Fruit fly (Drosophila melanogaster) whole organism, embryonic: ENCODE measurements around the gene CG14105.

Experiments used
- Asciz ChIP-seq: fragments of 200-800 bp; sonication (Bioruptor generic); optimal IDR thresholded peaks from 2 replicates; lab custom pipeline; 2017; ENCODE audit warnings: missing biosample characterization, mild to moderate bottlenecking, missing genetic modification characterization, missing genetic modification reagents
- CG10431 ChIP-seq: fragments of 200-800 bp; sonication (Bioruptor generic); optimal IDR thresholded peaks from 3 replicates; lab custom pipeline; 2018; ENCODE audit warnings: missing biosample characterization, mild to moderate bottlenecking, missing genetic modification characterization
- CG10543 ChIP-seq: fragments of 200-800 bp; sonication (Bioruptor generic); optimal IDR thresholded peaks from 3 replicates; lab custom pipeline; 2017; ENCODE audit warnings: missing biosample characterization, mild to moderate bottlenecking, missing genetic modification characterization, moderate library complexity
- CG11085 ChIP-seq: fragments of 200-800 bp; sonication (Bioruptor generic); IDR thresholded peaks from 2 replicates; pipeline ENCODE4 v1.3.6; 2022; ENCODE audit warnings: missing biosample characterization, missing genetic modification characterization
- CG11695 ChIP-seq: fragments of 200-800 bp; sonication (Bioruptor generic); IDR thresholded peaks from 3 replicates; pipeline ENCODE4 v1.3.6; 2022; ENCODE audit warnings: missing biosample characterization, missing genetic modification characterization
- CG12744 ChIP-seq: fragments of 200-800 bp; sonication (Bioruptor generic); optimal IDR thresholded peaks from 2 replicates; lab custom pipeline; 2016; ENCODE audit warnings: missing biosample characterization, missing genetic modification characterization
- CG13296 ChIP-seq: fragments of 200-800 bp; sonication (Bioruptor generic); optimal IDR thresholded peaks from 3 replicates; lab custom pipeline; 2018; ENCODE audit warnings: missing biosample characterization, mild to moderate bottlenecking, missing genetic modification characterization
- CG14860 ChIP-seq: fragments of 200-800 bp; sonication (Bioruptor generic); IDR thresholded peaks from 3 replicates; pipeline ENCODE4 v1.3.6; 2022; ENCODE audit warnings: missing biosample characterization, missing genetic modification characterization; ENCODE audit not compliant: partially characterized antibody
- CG17912 ChIP-seq: fragments of 200-800 bp; sonication (Bioruptor generic); optimal IDR thresholded peaks from 2 replicates; lab custom pipeline; 2018; ENCODE audit warnings: missing biosample characterization, mild to moderate bottlenecking, missing genetic modification characterization
- CG18011 ChIP-seq: fragments of 200-800 bp; sonication (Bioruptor generic); optimal IDR thresholded peaks from 2 replicates; lab custom pipeline; 2017; ENCODE audit warnings: missing biosample characterization, missing genetic modification characterization, mild to moderate bottlenecking, moderate library complexity, missing genotype
- CG2199 ChIP-seq: fragments of 200-800 bp; sonication (Bioruptor generic); IDR thresholded peaks from 3 replicates; pipeline ENCODE4 v1.3.6; 2022; ENCODE audit warnings: missing biosample characterization, missing genetic modification characterization
- CG4424 ChIP-seq: fragments of 200-800 bp; sonication (Bioruptor generic); optimal IDR thresholded peaks from 3 replicates; lab custom pipeline; 2016; ENCODE audit warnings: missing biosample characterization, missing genetic modification characterization
- CG4730 ChIP-seq: fragments of 200-800 bp; sonication (Bioruptor generic); IDR thresholded peaks from 2 replicates; pipeline ENCODE4 v1.3.6; 2022; ENCODE audit warnings: missing biosample characterization, missing genetic modification characterization
- CG5953 ChIP-seq: fragments of 200-800 bp; sonication (Bioruptor generic); IDR thresholded peaks from 2 replicates; pipeline ENCODE4 v1.3.6; 2022; ENCODE audit warnings: missing biosample characterization, missing genetic modification characterization
- CG6254 ChIP-seq: fragments of 200-800 bp; sonication (Bioruptor generic); optimal IDR thresholded peaks from 3 replicates; lab custom pipeline; 2017; ENCODE audit warnings: mild to moderate bottlenecking, missing biosample characterization, missing genetic modification reagents, missing genetic modification characterization
- CG7745 ChIP-seq: fragments of 200-800 bp; sonication (Bioruptor generic); optimal IDR thresholded peaks from 2 replicates; lab custom pipeline; 2018; ENCODE audit warnings: missing biosample characterization, mild to moderate bottlenecking, missing genetic modification characterization, moderate library complexity
- CG8765 ChIP-seq: fragments of 200-800 bp; sonication (Bioruptor generic); IDR thresholded peaks from 2 replicates; pipeline ENCODE4 v1.3.6; 2022; ENCODE audit warnings: missing biosample characterization, missing genetic modification characterization
- CG9797 ChIP-seq: fragments of 200-800 bp; sonication (Bioruptor generic); optimal IDR thresholded peaks from 3 replicates; lab custom pipeline; 2018; ENCODE audit warnings: missing biosample characterization, mild to moderate bottlenecking, missing genetic modification characterization
- CG9817 ChIP-seq: fragments of 200-800 bp; sonication (Bioruptor generic); optimal IDR thresholded peaks from 2 replicates; lab custom pipeline; 2018; ENCODE audit warnings: missing biosample characterization, mild to moderate bottlenecking, missing genetic modification characterization, moderate library complexity
- CG9932 ChIP-seq: fragments of 200-800 bp; sonication (Bioruptor generic); IDR thresholded peaks from 2 replicates; pipeline ENCODE4 v1.3.6; 2022; ENCODE audit warnings: missing biosample characterization, missing genetic modification characterization
- CoRest ChIP-seq: fragments of 200-800 bp; sonication (Bioruptor generic); optimal IDR thresholded peaks from 3 replicates; lab custom pipeline; 2018; ENCODE audit warnings: missing biosample characterization, mild to moderate bottlenecking, missing genetic modification characterization, moderate library complexity
- Dip3 ChIP-seq: fragments of 200-800 bp; sonication (Bioruptor generic); optimal IDR thresholded peaks from 3 replicates; lab custom pipeline; 2016; ENCODE audit warnings: missing biosample characterization, missing genetic modification characterization
- Dref ChIP-seq: fragments of 200-800 bp; sonication (Bioruptor generic); IDR thresholded peaks from 2 replicates; pipeline ENCODE4 v1.3.6; 2022; ENCODE audit warnings: missing biosample characterization, missing genetic modification characterization
- GATAe ChIP-seq: fragments of 200-800 bp; sonication (Bioruptor generic); conservative IDR thresholded peaks from 2 replicates; pipeline ENCODE4 v1.3.6; 2022; ENCODE audit warnings: missing biosample characterization, missing genetic modification characterization
- HHEX ChIP-seq: fragments of 200-800 bp; sonication (Bioruptor generic); optimal IDR thresholded peaks from 3 replicates; lab custom pipeline; 2017; ENCODE audit warnings: missing biosample characterization, mild to moderate bottlenecking, missing genetic modification characterization, missing genetic modification reagents
- HLH54F ChIP-seq: fragments of 200-800 bp; sonication (Bioruptor generic); optimal IDR thresholded peaks from 3 replicates; lab custom pipeline; 2016; ENCODE audit warnings: missing biosample characterization, missing genetic modification characterization
- Hr78 ChIP-seq, 2 experiments: fragments of 200-800 bp in 1 of 2; fragments of >200 bp in 1 of 2; sonication (Bioruptor generic) in 1 of 2; optimal IDR thresholded peaks; 2 replicates each; lab custom pipeline; 2017 to 2019; ENCODE audit warnings: missing biosample characterization in 2 of 2, missing genetic modification characterization in 2 of 2, mild to moderate bottlenecking in 1 of 2, moderate library complexity in 1 of 2
- Hsf ChIP-seq: fragments of 200-800 bp; sonication (Bioruptor generic); optimal IDR thresholded peaks from 3 replicates; lab custom pipeline; 2016; ENCODE audit warnings: missing biosample characterization, missing genetic modification characterization
- Mad ChIP-seq: fragments of 200-800 bp; sonication (Bioruptor generic); optimal IDR thresholded peaks from 2 replicates; lab custom pipeline; 2016; ENCODE audit warnings: missing biosample characterization, missing genetic modification characterization
- Optix ChIP-seq: fragments of 200-800 bp; sonication (Bioruptor generic); IDR thresholded peaks from 3 replicates; pipeline ENCODE4 v1.3.6; 2022; ENCODE audit warnings: missing biosample characterization, missing genetic modification characterization
- PHDP ChIP-seq: fragments of 200-800 bp; sonication (Bioruptor generic); optimal IDR thresholded peaks from 3 replicates; lab custom pipeline; 2018; ENCODE audit warnings: missing biosample characterization, mild to moderate bottlenecking, missing genetic modification characterization, moderate library complexity
- bcd ChIP-seq: fragments of 200-800 bp; sonication (Bioruptor generic); optimal IDR thresholded peaks from 2 replicates; lab custom pipeline; 2017; ENCODE audit warnings: missing biosample characterization, mild to moderate bottlenecking, missing genetic modification characterization
- cad ChIP-seq: fragments of >200 bp; optimal IDR thresholded peaks from 2 replicates; lab custom pipeline; 2017; ENCODE audit warnings: missing biosample characterization, missing genetic modification characterization
- cato ChIP-seq: fragments of 200-800 bp; sonication (Bioruptor generic); optimal IDR thresholded peaks from 2 replicates; lab custom pipeline; 2016; ENCODE audit warnings: missing biosample characterization, missing genetic modification characterization, borderline replicate concordance
- chif ChIP-seq, 2 experiments: fragments of 200-800 bp; sonication (Bioruptor generic); optimal IDR thresholded peaks; 3 replicates each; lab custom pipeline; 2016; ENCODE audit warnings: missing biosample characterization in 2 of 2, missing genetic modification characterization in 2 of 2
- chm ChIP-seq: fragments of 200-800 bp; sonication (Bioruptor generic); IDR thresholded peaks from 2 replicates; pipeline ENCODE4 v1.3.6; 2022; ENCODE audit warnings: missing biosample characterization, missing genetic modification characterization
- dysf ChIP-seq: fragments of 200-800 bp; sonication (Bioruptor generic); IDR thresholded peaks from 3 replicates; pipeline ENCODE4 v1.3.6; 2022; ENCODE audit warnings: missing biosample characterization, missing genetic modification characterization
- fd64A ChIP-seq: fragments of 200-800 bp; sonication (Bioruptor generic); optimal IDR thresholded peaks from 3 replicates; lab custom pipeline; 2018; ENCODE audit warnings: missing biosample characterization, mild to moderate bottlenecking, missing genetic modification characterization
- ham ChIP-seq: fragments of 200-800 bp; sonication (Bioruptor generic); IDR thresholded peaks from 2 replicates; pipeline ENCODE4 v1.3.6; 2022; ENCODE audit warnings: missing biosample characterization, missing genetic modification characterization
- lbe ChIP-seq: fragments of 200-800 bp; sonication (Bioruptor generic); optimal IDR thresholded peaks from 2 replicates; lab custom pipeline; 2016; ENCODE audit warnings: missing biosample characterization, mild to moderate bottlenecking, missing genetic modification characterization
- lov ChIP-seq, 2 experiments: fragments of 200-800 bp in 1 of 2; fragments of >200 bp in 1 of 2; sonication (Bioruptor generic) in 1 of 2; IDR thresholded peaks in 1 of 2; optimal IDR thresholded peaks in 1 of 2; 2 replicates in 1 of 2; 3 replicates in 1 of 2; pipeline versions ENCODE4 v1.3.6 to Lab custom; 2017 to 2022; ENCODE audit warnings: missing biosample characterization in 1 of 2, missing genetic modification characterization in 1 of 2
- pnt ChIP-seq: fragments of 200-800 bp; sonication (Bioruptor generic); optimal IDR thresholded peaks from 3 replicates; lab custom pipeline; 2016; ENCODE audit warnings: missing biosample characterization, missing genetic modification characterization
- salm ChIP-seq: fragments of 200-800 bp; sonication (Bioruptor generic); optimal IDR thresholded peaks from 2 replicates; lab custom pipeline; 2018; ENCODE audit warnings: missing biosample characterization, mild to moderate bottlenecking, missing genetic modification characterization
- sc ChIP-seq, 3 experiments: fragments of >200 bp in 2 of 3; fragments of 200-800 bp in 1 of 3; sonication (Bioruptor generic) in 1 of 3; optimal IDR thresholded peaks; 2 replicates in 2 of 3; 3 replicates in 1 of 3; lab custom pipeline; 2017; ENCODE audit warnings: mild to moderate bottlenecking in 1 of 3, missing biosample characterization in 1 of 3, missing genetic modification characterization in 1 of 3, missing genetic modification reagents in 1 of 3
- sisA ChIP-seq: fragments of 200-800 bp; sonication (Bioruptor generic); IDR thresholded peaks from 2 replicates; pipeline ENCODE4 v1.3.6; 2022; ENCODE audit warnings: missing biosample characterization, missing genetic modification characterization
- twi ChIP-seq: fragments of 200-800 bp; optimal IDR thresholded peaks from 2 replicates; lab custom pipeline; 2019; ENCODE audit warnings: missing biosample characterization, mild to moderate bottlenecking, missing genetic modification characterization, moderate library complexity
- tx ChIP-seq: fragments of 200-800 bp; sonication (Bioruptor generic); optimal IDR thresholded peaks from 2 replicates; lab custom pipeline; 2016; ENCODE audit warnings: missing biosample characterization, missing genetic modification characterization
- unc-4 ChIP-seq: fragments of 200-800 bp; sonication (Bioruptor generic); IDR thresholded peaks from 2 replicates; pipeline ENCODE4 v1.3.6; 2022; ENCODE audit warnings: missing biosample characterization, missing genetic modification characterization; ENCODE audit not compliant: partially characterized antibody

CG14105 gene

dm6 chr3L:13450177-13450793 is 23.8 kb upstream of the CG14105 start, which contains the start of the genes JMJD7 and CG10738 (continued):
- TF ChIP-seq CG11085 (GFP tag; lab: Robert Waterston, UW), result peak; percentile 63
- TF ChIP-seq chm (GFP tag; lab: Robert Waterston, UW), result peak; percentile 24; the same call in 1 of the 2 replicates
- TF ChIP-seq Hr78 (GFP tag; optimal IDR thresholded peaks at IDR 0.05; lab: Kevin White, UChicago), result no peak
- no peak for TF ChIP-seq PHDP (tag; lab: Kevin White, UChicago)
- TF ChIP-seq sc (optimal IDR thresholded peaks at IDR 0.05; lab: Kevin White, UChicago), result no peak
- TF ChIP-seq sc (GFP tag; optimal IDR thresholded peaks at IDR 0.05; lab: Kevin White, UChicago), result no peak
- TF ChIP-seq chif (GFP tag; optimal IDR thresholded peaks at IDR 0.05; lab: Kevin White, UChicago), result no peak
- TF ChIP-seq Hsf (GFP tag; lab: Kevin White, UChicago), result peak; percentile 27
- TF ChIP-seq Mad (GFP tag; lab: Kevin White, UChicago), result no peak
- peak; percentile 87 for TF ChIP-seq CG10543 (GFP tag; lab: Kevin White, UChicago)
- TF ChIP-seq lov (optimal IDR thresholded peaks at IDR 0.05; lab: Kevin White, UChicago), result no peak
- peak; percentile 30; the same call in 1 of the 3 replicates for TF ChIP-seq lov (GFP tag; IDR thresholded peaks at IDR 0.05; lab: Robert Waterston, UW)
- peak; percentile 76 for TF ChIP-seq CG9797 (GFP tag; lab: Kevin White, UChicago)
- TF ChIP-seq CG8765, result peak; percentile 33; the same call in 1 of the 2 replicates
- 0 out of 3 replicates have a peak, but pooled peaks have one; percentile 59 for TF ChIP-seq CG2199 (GFP tag; lab: Robert Waterston, UW)
- peak; percentile 78 for TF ChIP-seq Optix (GFP tag; lab: Robert Waterston, UW)
- TF ChIP-seq twi, result no peak
- TF ChIP-seq CG13296 (GFP tag; lab: Kevin White, UChicago), result peak; percentile 53
- TF ChIP-seq HLH54F (GFP tag; lab: Kevin White, UChicago), result no peak
- no peak for TF ChIP-seq CG18011 (GFP tag; lab: Kevin White, UChicago)
- TF ChIP-seq CG14860 (GFP tag; lab: Robert Waterston, UW), result no peak
- no peak for TF ChIP-seq unc-4
- peak; percentile 51 for TF ChIP-seq Dip3 (GFP tag; lab: Kevin White, UChicago)
- TF ChIP-seq CG12744 (GFP tag; lab: Kevin White, UChicago), result no peak
- no peak for TF ChIP-seq ham (GFP tag; lab: Robert Waterston, UW)
- no peak for TF ChIP-seq pnt (GFP tag; lab: Kevin White, UChicago)
- TF ChIP-seq CG5953 (GFP tag; lab: Robert Waterston, UW), result peak; percentile 76
- TF ChIP-seq CG9932, result peak; percentile 87
- peak; percentile 70; the same call in 1 of the 2 replicates for TF ChIP-seq sisA (GFP tag; lab: Robert Waterston, UW)
- no peak; the same call in 1 of the 2 replicates for TF ChIP-seq Dref (GFP tag; lab: Robert Waterston, UW)
- no peak for TF ChIP-seq CG17912 (GFP tag; lab: Kevin White, UChicago)
- peak; percentile 52; the same call in 1 of the 2 replicates for TF ChIP-seq CG4730 (GFP tag; lab: Robert Waterston, UW)
- TF ChIP-seq CG11695 (GFP tag; lab: Robert Waterston, UW), result no peak
- no peak for TF ChIP-seq Asciz (GFP tag; lab: Kevin White, UChicago)
- peak; percentile 23 for TF ChIP-seq HHEX
- TF ChIP-seq CG6254 (GFP tag; lab: Kevin White, UChicago), result peak; percentile 68
- TF ChIP-seq dysf, result peak; percentile 81
- no peak for TF ChIP-seq CG7745 (tag; lab: Kevin White, UChicago)
- TF ChIP-seq salm (tag; lab: Kevin White, UChicago), result no peak
- peak; percentile 48 for TF ChIP-seq CG4424 (GFP tag; lab: Kevin White, UChicago)
- TF ChIP-seq GATAe (GFP tag; lab: Robert Waterston, UW), result 0 out of 2 replicates have a peak, but pooled peaks have one; percentile 12
- TF ChIP-seq lbe, result peak; percentile 26
- no peak for TF ChIP-seq CG10431 (GFP tag; lab: Kevin White, UChicago)
- TF ChIP-seq tx (GFP tag; lab: Kevin White, UChicago), result no peak
- peak; percentile 20 for TF ChIP-seq CoRest
- TF ChIP-seq cato (GFP tag; lab: Kevin White, UChicago), result no peak
- TF ChIP-seq bcd, result peak; percentile 71
- TF ChIP-seq fd64A (GFP tag; lab: Kevin White, UChicago), result no peak
- peak; percentile 35 for TF ChIP-seq CG9817
- no peak for TF ChIP-seq cad (GFP tag; lab: Kevin White, UChicago)
